Worm (Caenorhabditis elegans) whole organism, late embryonic: ENCODE measurements around the gene F52D10.4.

Experiments
- C08G9.2 ChIP-seq: sonication (generic microtip); optimal IDR thresholded peaks from 2 replicates; lab custom pipeline; 2016; ENCODE audit warnings: mild to moderate bottlenecking, missing genetic modification characterization, moderate library complexity, missing compliant biosample characterization
- F13H6.1 ChIP-seq: sonication (generic microtip); optimal IDR thresholded peaks from 2 replicates; lab custom pipeline; 2016; ENCODE audit warnings: missing genetic modification characterization, missing compliant biosample characterization
- K02D7.2 ChIP-seq: sonication (generic microtip); optimal IDR thresholded peaks from 2 replicates; lab custom pipeline; 2017; ENCODE audit warnings: mild to moderate bottlenecking, missing genetic modification characterization, missing compliant biosample characterization
- K09A11.1 ChIP-seq: sonication (generic microtip); optimal IDR thresholded peaks from 2 replicates; lab custom pipeline; 2017; ENCODE audit warnings: antibody characterized with exemption, mild to moderate bottlenecking, missing genetic modification characterization, missing compliant biosample characterization; ENCODE audit not compliant: insufficient read depth
- T23F11.4 ChIP-seq: fragments of 200-800 bp; sonication (Bioruptor generic); optimal IDR thresholded peaks from 2 replicates; lab custom pipeline; 2018; ENCODE audit warnings: mild to moderate bottlenecking, missing genetic modification characterization, missing compliant biosample characterization
- ahr-1 ChIP-seq: sonication (generic microtip); optimal IDR thresholded peaks from 2 replicates; lab custom pipeline; 2016; ENCODE audit warnings: missing genetic modification characterization, missing compliant biosample characterization
- ama-1 ChIP-seq: fragments of 150-350 bp; optimal IDR thresholded peaks from 2 replicates; lab custom pipeline; 2014
- ceh-18 ChIP-seq: sonication (generic microtip); optimal IDR thresholded peaks from 2 replicates; lab custom pipeline; 2016; ENCODE audit warnings: missing genetic modification characterization, missing compliant biosample characterization
- ceh-19 ChIP-seq: fragments of 200-800 bp; sonication (Bioruptor generic); optimal IDR thresholded peaks from 2 replicates; lab custom pipeline; 2018; ENCODE audit warnings: mild to moderate bottlenecking, missing genetic modification characterization, missing compliant biosample characterization
- ceh-24 ChIP-seq: sonication (generic microtip); optimal IDR thresholded peaks from 2 replicates; lab custom pipeline; 2016; ENCODE audit warnings: mild to moderate bottlenecking, missing genetic modification characterization, missing compliant biosample characterization
- ceh-30 ChIP-seq: fragments of 150-350 bp; optimal IDR thresholded peaks from 2 replicates; lab custom pipeline; 2014; ENCODE audit warnings: missing biosample characterization, missing genetic modification characterization
- ceh-34 ChIP-seq: sonication (generic microtip); optimal IDR thresholded peaks from 2 replicates; lab custom pipeline; 2016; ENCODE audit warnings: mild to moderate bottlenecking, missing genetic modification characterization, missing compliant biosample characterization
- ceh-6 ChIP-seq: fragments of 200-800 bp; sonication (Bioruptor generic); optimal IDR thresholded peaks from 2 replicates; lab custom pipeline; 2018; ENCODE audit warnings: mild to moderate bottlenecking, missing genetic modification characterization, missing compliant biosample characterization
- che-1 ChIP-seq: sonication (generic microtip); optimal IDR thresholded peaks from 2 replicates; lab custom pipeline; 2016; ENCODE audit warnings: mild to moderate bottlenecking, missing genetic modification characterization, missing compliant biosample characterization
- dmd-4 ChIP-seq: sonication (generic microtip); optimal IDR thresholded peaks from 2 replicates; lab custom pipeline; 2016; ENCODE audit warnings: borderline replicate concordance, missing genetic modification characterization, missing compliant biosample characterization
- elt-2 ChIP-seq: sonication (generic microtip); optimal IDR thresholded peaks from 2 replicates; lab custom pipeline; 2016; ENCODE audit warnings: missing genetic modification reagents, missing genetic modification characterization, missing compliant biosample characterization
- ets-4 ChIP-seq: sonication (generic microtip); optimal IDR thresholded peaks from 2 replicates; lab custom pipeline; 2016; ENCODE audit warnings: missing genetic modification characterization, missing compliant biosample characterization
- gmeb-2 ChIP-seq: sonication (generic microtip); optimal IDR thresholded peaks from 2 replicates; lab custom pipeline; 2016; ENCODE audit warnings: missing genetic modification characterization, inconsistent platforms, missing compliant biosample characterization
- hlh-15 ChIP-seq: sonication (generic microtip); optimal IDR thresholded peaks from 2 replicates; lab custom pipeline; 2016; ENCODE audit warnings: missing genetic modification characterization, missing compliant biosample characterization
- hlh-30 ChIP-seq: sonication (generic microtip); optimal IDR thresholded peaks from 2 replicates; lab custom pipeline; 2017; ENCODE audit warnings: antibody characterized with exemption, missing genetic modification characterization, missing compliant biosample characterization; ENCODE audit not compliant: insufficient read depth
- hlh-6 ChIP-seq: sonication (generic microtip); optimal IDR thresholded peaks from 2 replicates; lab custom pipeline; 2016; ENCODE audit warnings: missing genotype, missing genetic modification characterization, missing compliant biosample characterization
- hlh-8 ChIP-seq: sonication (generic microtip); optimal IDR thresholded peaks from 2 replicates; lab custom pipeline; 2016; ENCODE audit warnings: missing genotype, missing genetic modification characterization, missing compliant biosample characterization
- lim-6 ChIP-seq: sonication (generic microtip); optimal IDR thresholded peaks from 2 replicates; lab custom pipeline; 2016; ENCODE audit warnings: missing genetic modification characterization, missing compliant biosample characterization
- lin-11 ChIP-seq: fragments of 200-800 bp; sonication (Bioruptor generic); optimal IDR thresholded peaks from 2 replicates; lab custom pipeline; 2018; ENCODE audit warnings: mild to moderate bottlenecking, missing genetic modification characterization, missing compliant biosample characterization
- madf-2 ChIP-seq: sonication (generic microtip); optimal IDR thresholded peaks from 2 replicates; lab custom pipeline; 2017; ENCODE audit warnings: missing genetic modification characterization, missing compliant biosample characterization
- mec-3 ChIP-seq: sonication (generic microtip); optimal IDR thresholded peaks from 2 replicates; lab custom pipeline; 2016; ENCODE audit warnings: borderline replicate concordance, missing genetic modification characterization, missing compliant biosample characterization
- nhr-232 ChIP-seq: sonication (generic microtip); optimal IDR thresholded peaks from 2 replicates; lab custom pipeline; 2016; ENCODE audit warnings: missing genetic modification characterization, missing compliant biosample characterization
- odd-2 ChIP-seq: sonication (generic microtip); optimal IDR thresholded peaks from 2 replicates; lab custom pipeline; 2017; ENCODE audit warnings: antibody characterized with exemption, mild to moderate bottlenecking, missing genetic modification characterization, missing compliant biosample characterization
- pha-2 ChIP-seq: sonication (generic microtip); optimal IDR thresholded peaks from 2 replicates; lab custom pipeline; 2017; ENCODE audit warnings: mild to moderate bottlenecking, missing genetic modification characterization, missing compliant biosample characterization
- pqm-1 ChIP-seq: sonication (generic microtip); optimal IDR thresholded peaks from 2 replicates; lab custom pipeline; 2016; ENCODE audit warnings: missing genetic modification characterization, missing compliant biosample characterization
- pros-1 ChIP-seq: fragments of 150-350 bp; optimal IDR thresholded peaks from 2 replicates; lab custom pipeline; 2014; ENCODE audit warnings: missing biosample characterization, missing genetic modification reagents, missing genetic modification characterization
- ref-2 ChIP-seq: sonication (generic microtip); optimal IDR thresholded peaks from 2 replicates; lab custom pipeline; 2016; ENCODE audit warnings: missing genetic modification characterization, missing compliant biosample characterization
- rnt-1 ChIP-seq: sonication (generic microtip); optimal IDR thresholded peaks from 2 replicates; lab custom pipeline; 2016; ENCODE audit warnings: missing genetic modification characterization, missing compliant biosample characterization
- sox-2 ChIP-seq: fragments of 200-800 bp; sonication (Bioruptor generic); IDR thresholded peaks from 2 replicates; pipeline ENCODE4 v1.3.6; 2022; ENCODE audit warnings: missing genetic modification reagents, missing genetic modification characterization, missing compliant biosample characterization
- syd-9 ChIP-seq: sonication (generic microtip); optimal IDR thresholded peaks from 2 replicates; lab custom pipeline; 2016; ENCODE audit warnings: mild to moderate bottlenecking, missing genetic modification characterization, moderate library complexity, missing compliant biosample characterization
- tbx-7 ChIP-seq: sonication (generic microtip); optimal IDR thresholded peaks from 2 replicates; lab custom pipeline; 2016; ENCODE audit warnings: missing genotype, missing genetic modification characterization, missing compliant biosample characterization
- unc-42 ChIP-seq: sonication (generic microtip); optimal IDR thresholded peaks from 2 replicates; lab custom pipeline; 2016; ENCODE audit warnings: missing genotype, missing genetic modification characterization, missing compliant biosample characterization
- unc-55 ChIP-seq: sonication (generic microtip); optimal IDR thresholded peaks from 2 replicates; lab custom pipeline; 2017; ENCODE audit warnings: missing biosample characterization, missing genetic modification reagents, missing genetic modification characterization
- zip-5 ChIP-seq: sonication (generic microtip); optimal IDR thresholded peaks from 2 replicates; lab custom pipeline; 2016; ENCODE audit warnings: missing genetic modification characterization, missing compliant biosample characterization
- ztf-16 ChIP-seq: sonication (generic microtip); optimal IDR thresholded peaks from 2 replicates; lab custom pipeline; 2017; ENCODE audit warnings: missing genetic modification characterization, missing compliant biosample characterization

Gene F52D10.4

ce11 chrX:11605766-11606490 is 11.3 kb upstream of the F52D10.4 start (continued):
- TF ChIP-seq ceh-6 (peak; percentile 83), K09A11.1 (peak; percentile 96), ceh-18 (tag; lab: Kevin White, UChicago) (peak; percentile 100), rnt-1 (tag; lab: Kevin White, UChicago) (peak; percentile 100), ama-1 (no peak), ahr-1 (peak; percentile 82), sox-2 (peak; percentile 91), odd-2 (tag; lab: Kevin White, UChicago) (peak; percentile 89), tbx-7 (peak; percentile 76), hlh-30 (peak; percentile 1), hlh-8 (tag; lab: Kevin White, UChicago) (peak; percentile 84), che-1 (peak; percentile 88), T23F11.4 (GFP tag; lab: Kevin White, UChicago) (peak; percentile 99), hlh-15 (tag; lab: Kevin White, UChicago) (peak; percentile 82), ceh-30 (tag; lab: Kevin White, UChicago) (peak; percentile 43), zip-5 (peak; percentile 58), ets-4 (tag; lab: Kevin White, UChicago) (peak; percentile 91), ref-2 (tag; lab: Kevin White, UChicago) (peak; percentile 100), hlh-6 (tag; lab: Kevin White, UChicago) (peak; percentile 62), dmd-4 (peak; percentile 86), lim-6 (tag; lab: Kevin White, UChicago) (peak; percentile 60), gmeb-2 (tag; lab: Kevin White, UChicago) (peak; percentile 75), C08G9.2 (tag; lab: Kevin White, UChicago) (peak; percentile 60), madf-2 (tag; lab: Kevin White, UChicago) (peak; percentile 94), pqm-1 (tag; lab: Kevin White, UChicago) (peak; percentile 94), pha-2 (peak; percentile 97), unc-55 (no peak), nhr-232 (tag; lab: Kevin White, UChicago) (peak; percentile 40), F13H6.1 (tag; lab: Kevin White, UChicago) (peak; percentile 98), ztf-16 (tag; lab: Kevin White, UChicago) (peak; percentile 99), pros-1 (tag; lab: Kevin White, UChicago) (peak; percentile 77), lin-11 (tag; lab: Kevin White, UChicago) (peak; percentile 89), ceh-24 (tag; lab: Kevin White, UChicago) (peak; percentile 98), K02D7.2 (tag; lab: Kevin White, UChicago) (peak; percentile 96), syd-9 (tag; lab: Kevin White, UChicago) (peak; percentile 97), ceh-19 (GFP tag; lab: Kevin White, UChicago) (peak; percentile 97), ceh-34 (tag; lab: Kevin White, UChicago) (peak; percentile 100), mec-3 (tag; lab: Kevin White, UChicago) (peak; percentile 23)

- TF ChIP-seq elt-2 (tag; lab: Kevin White, UChicago): no peak
- no peak for TF ChIP-seq unc-42
These were observed 10.3 kb upstream of the F52D10.4 start for ce11 chrX:11606815-11607499.
